Fruit fly (Drosophila melanogaster) whole organism, prepupa: ENCODE data around the gene RhoGAP18B.

Source experiments
- Blimp-1 ChIP-seq: fragments of 200-800 bp; sonication (Bioruptor generic); optimal IDR thresholded peaks from 3 replicates; lab custom pipeline; 2017; ENCODE audit warnings: missing biosample characterization, missing genetic modification characterization, mild to moderate bottlenecking, moderate library complexity, missing genetic modification reagents
- CG10631 ChIP-seq: fragments of 200-800 bp; sonication (Bioruptor generic); optimal IDR thresholded peaks from 2 replicates; lab custom pipeline; 2016; ENCODE audit warnings: missing biosample characterization, missing genetic modification characterization
- CG11762 ChIP-seq: fragments of 200-800 bp; sonication (Bioruptor generic); optimal IDR thresholded peaks from 3 replicates; lab custom pipeline; 2016; ENCODE audit warnings: missing biosample characterization, missing genetic modification characterization; ENCODE audit not compliant: insufficient read depth
- CG11902 ChIP-seq: fragments of 200-800 bp; sonication (Bioruptor generic); optimal IDR thresholded peaks from 3 replicates; lab custom pipeline; 2016; ENCODE audit warnings: missing biosample characterization, missing genetic modification characterization
- CG15336 ChIP-seq: fragments of 200-800 bp; sonication (Bioruptor generic); IDR thresholded peaks from 2 replicates; pipeline ENCODE4 v1.3.6; 2022; ENCODE audit warnings: missing biosample characterization, missing genetic modification characterization
- CG1621 ChIP-seq: fragments of 200-800 bp; sonication (Bioruptor generic); optimal IDR thresholded peaks from 3 replicates; lab custom pipeline; 2018; ENCODE audit warnings: missing biosample characterization, mild to moderate bottlenecking, missing genetic modification characterization
- CG16779 ChIP-seq: fragments of 200-800 bp; sonication (Bioruptor generic); optimal IDR thresholded peaks from 3 replicates; lab custom pipeline; 2017; ENCODE audit warnings: missing biosample characterization, mild to moderate bottlenecking, missing genetic modification characterization
- CG3032 ChIP-seq: fragments of 200-800 bp; optimal IDR thresholded peaks from 2 replicates; lab custom pipeline; 2019; ENCODE audit warnings: missing biosample characterization, mild to moderate bottlenecking, missing genetic modification characterization, moderate library complexity
- CG31627 ChIP-seq: fragments of 200-800 bp; sonication (Bioruptor generic); optimal IDR thresholded peaks from 3 replicates; lab custom pipeline; 2016; ENCODE audit warnings: missing biosample characterization, missing genetic modification characterization
- CG34406 ChIP-seq: fragments of 200-800 bp; sonication (Bioruptor generic); optimal IDR thresholded peaks from 3 replicates; lab custom pipeline; 2016; ENCODE audit warnings: missing biosample characterization, missing genetic modification characterization
- CG3919 ChIP-seq: fragments of 200-800 bp; sonication (Bioruptor generic); optimal IDR thresholded peaks from 3 replicates; lab custom pipeline; 2016; ENCODE audit warnings: missing biosample characterization, missing genetic modification characterization
- CG4318 ChIP-seq: fragments of 200-800 bp; sonication (Bioruptor generic); optimal IDR thresholded peaks from 3 replicates; lab custom pipeline; 2017; ENCODE audit warnings: missing biosample characterization, mild to moderate bottlenecking, missing genetic modification characterization
- CG6163 ChIP-seq: fragments of 200-800 bp; sonication (Bioruptor generic); IDR thresholded peaks from 3 replicates; pipeline ENCODE4 v1.3.6; 2022; ENCODE audit warnings: missing biosample characterization, missing genetic modification characterization
- CG6792 ChIP-seq: fragments of 200-800 bp; sonication (Bioruptor generic); optimal IDR thresholded peaks from 3 replicates; lab custom pipeline; 2016; ENCODE audit warnings: missing biosample characterization, missing genetic modification characterization
- CG6854 ChIP-seq: fragments of 200-800 bp; sonication (Bioruptor generic); optimal IDR thresholded peaks from 2 replicates; lab custom pipeline; 2017; ENCODE audit warnings: missing biosample characterization, mild to moderate bottlenecking, missing genetic modification characterization
- CG7368 ChIP-seq: fragments of 200-800 bp; sonication (Bioruptor generic); optimal IDR thresholded peaks from 3 replicates; lab custom pipeline; 2016; ENCODE audit warnings: missing biosample characterization, missing genetic modification characterization
- CG8119 ChIP-seq: fragments of 200-800 bp; sonication (Bioruptor generic); IDR thresholded peaks from 3 replicates; pipeline ENCODE4 v1.3.6; 2022; ENCODE audit warnings: missing biosample characterization, missing genetic modification characterization
- CG8319 ChIP-seq: fragments of 200-800 bp; sonication (Bioruptor generic); optimal IDR thresholded peaks from 3 replicates; lab custom pipeline; 2016; ENCODE audit warnings: missing biosample characterization, missing genetic modification characterization
- CG8632 ChIP-seq: fragments of 200-800 bp; sonication (Bioruptor generic); optimal IDR thresholded peaks from 3 replicates; lab custom pipeline; 2016; ENCODE audit warnings: missing biosample characterization, missing genetic modification characterization
- CG9139 ChIP-seq: fragments of 200-800 bp; sonication (Bioruptor generic); optimal IDR thresholded peaks from 3 replicates; lab custom pipeline; 2017; ENCODE audit warnings: missing biosample characterization, mild to moderate bottlenecking, missing genetic modification characterization
- Eip75B ChIP-seq: fragments of 200-800 bp; sonication (Bioruptor generic); optimal IDR thresholded peaks from 3 replicates; lab custom pipeline; 2016; ENCODE audit warnings: missing biosample characterization, missing genetic modification characterization
- Eip93F ChIP-seq: fragments of 200-800 bp; sonication (Bioruptor generic); optimal IDR thresholded peaks from 2 replicates; lab custom pipeline; 2016; ENCODE audit warnings: missing biosample characterization, mild to moderate bottlenecking, missing genetic modification characterization
- Ets96B ChIP-seq: fragments of 200-800 bp; optimal IDR thresholded peaks from 2 replicates; lab custom pipeline; 2019; ENCODE audit warnings: missing biosample characterization, mild to moderate bottlenecking, missing genetic modification characterization, moderate library complexity
- Hr39 ChIP-seq: fragments of 200-800 bp; sonication (Bioruptor generic); optimal IDR thresholded peaks from 2 replicates; lab custom pipeline; 2016; ENCODE audit warnings: missing biosample characterization, missing genetic modification characterization
- Hr4 ChIP-seq: fragments of 200-800 bp; sonication (Bioruptor generic); optimal IDR thresholded peaks from 3 replicates; lab custom pipeline; 2016; ENCODE audit warnings: missing biosample characterization, missing genetic modification characterization
- Lpt ChIP-seq: fragments of 200-800 bp; sonication (Bioruptor generic); optimal IDR thresholded peaks from 3 replicates; lab custom pipeline; 2016; ENCODE audit warnings: missing biosample characterization, missing genetic modification characterization
- Met ChIP-seq: fragments of 200-800 bp; sonication (Bioruptor generic); optimal IDR thresholded peaks from 3 replicates; lab custom pipeline; 2016; ENCODE audit warnings: missing biosample characterization, missing genetic modification characterization
- OdsH ChIP-seq: fragments of 200-800 bp; sonication (Bioruptor generic); optimal IDR thresholded peaks from 3 replicates; lab custom pipeline; 2016; ENCODE audit warnings: missing biosample characterization, missing genetic modification characterization
- Smox ChIP-seq: fragments of 200-800 bp; sonication (Bioruptor generic); optimal IDR thresholded peaks from 3 replicates; lab custom pipeline; 2016; ENCODE audit warnings: missing biosample characterization, missing genetic modification characterization
- Sox14 ChIP-seq: fragments of 200-800 bp; sonication (Bioruptor generic); optimal IDR thresholded peaks from 3 replicates; lab custom pipeline; 2016; ENCODE audit warnings: missing biosample characterization, missing genetic modification characterization
- Sox15 ChIP-seq: fragments of 200-800 bp; sonication (Bioruptor generic); optimal IDR thresholded peaks from 3 replicates; lab custom pipeline; 2016; ENCODE audit warnings: missing biosample characterization, missing genetic modification characterization
- acj6 ChIP-seq: fragments of 200-800 bp; sonication (Bioruptor generic); optimal IDR thresholded peaks from 3 replicates; lab custom pipeline; 2016; ENCODE audit warnings: missing biosample characterization, missing genetic modification characterization
- cyc ChIP-seq: fragments of 200-800 bp; sonication (Bioruptor generic); optimal IDR thresholded peaks from 3 replicates; lab custom pipeline; 2016; ENCODE audit warnings: missing biosample characterization, missing genetic modification characterization
- dac ChIP-seq: fragments of 200-800 bp; sonication (Bioruptor generic); optimal IDR thresholded peaks from 2 replicates; lab custom pipeline; 2017; ENCODE audit warnings: missing biosample characterization, mild to moderate bottlenecking, missing genetic modification characterization
- dsx ChIP-seq: fragments of 200-800 bp; optimal IDR thresholded peaks from 3 replicates; lab custom pipeline; 2019; ENCODE audit warnings: missing biosample characterization, mild to moderate bottlenecking, missing genetic modification characterization, moderate library complexity; ENCODE audit not compliant: poor library complexity, severe bottlenecking
- esn ChIP-seq: fragments of 200-800 bp; sonication (Bioruptor generic); optimal IDR thresholded peaks from 2 replicates; lab custom pipeline; 2016; ENCODE audit warnings: missing biosample characterization, mild to moderate bottlenecking, missing genetic modification characterization, moderate library complexity
- fd59A ChIP-seq: fragments of 200-800 bp; sonication (Bioruptor generic); optimal IDR thresholded peaks from 2 replicates; lab custom pipeline; 2017; ENCODE audit warnings: missing biosample characterization, mild to moderate bottlenecking, missing genetic modification characterization, missing genetic modification reagents
- fkh ChIP-seq: fragments of 200-800 bp; sonication (Bioruptor generic); optimal IDR thresholded peaks from 3 replicates; lab custom pipeline; 2017; ENCODE audit warnings: missing biosample characterization, mild to moderate bottlenecking, missing genetic modification characterization, moderate library complexity
- lz ChIP-seq: fragments of 200-800 bp; sonication (Bioruptor generic); optimal IDR thresholded peaks from 3 replicates; lab custom pipeline; 2016; ENCODE audit warnings: missing biosample characterization, missing genetic modification characterization
- pdm3 ChIP-seq: fragments of 200-800 bp; sonication (Bioruptor generic); optimal IDR thresholded peaks from 3 replicates; lab custom pipeline; 2016; ENCODE audit warnings: missing biosample characterization, missing genetic modification characterization
- salr ChIP-seq, 2 experiments: fragments of 200-800 bp; sonication (Bioruptor generic); optimal IDR thresholded peaks; 3 replicates each; lab custom pipeline; 2016 to 2018; ENCODE audit warnings: missing biosample characterization in 2 of 2, missing genetic modification characterization in 2 of 2, mild to moderate bottlenecking in 1 of 2
- spab ChIP-seq: fragments of 200-800 bp; sonication (Bioruptor generic); optimal IDR thresholded peaks from 2 replicates; lab custom pipeline; 2017; ENCODE audit warnings: missing biosample characterization, mild to moderate bottlenecking, missing genetic modification characterization, missing genetic modification reagents
- ss ChIP-seq, 2 experiments: fragments of 200-800 bp; sonication (Bioruptor generic); optimal IDR thresholded peaks; 2 replicates in 1 of 2; 3 replicates in 1 of 2; lab custom pipeline; 2017 to 2018; ENCODE audit warnings: mild to moderate bottlenecking in 2 of 2, missing biosample characterization in 2 of 2, missing genetic modification characterization in 2 of 2, moderate library complexity in 1 of 2
- svp ChIP-seq: fragments of 200-800 bp; sonication (Bioruptor generic); peaks from one replicate; lab custom pipeline; 2016; ENCODE audit warnings: missing biosample characterization, missing genetic modification characterization
- topi ChIP-seq: fragments of 200-800 bp; sonication (Bioruptor generic); optimal IDR thresholded peaks from 3 replicates; lab custom pipeline; 2016; ENCODE audit warnings: missing biosample characterization, missing genetic modification characterization
- vri ChIP-seq: fragments of 200-800 bp; sonication (Bioruptor generic); optimal IDR thresholded peaks from 3 replicates; lab custom pipeline; 2016; ENCODE audit warnings: missing biosample characterization, mild to moderate bottlenecking, missing genetic modification characterization

RhoGAP18B gene

dm6 chrX:19153288-19154130 is 13.4 kb downstream of the RhoGAP18B start (continued):
- TF ChIP-seq CG16779 (tag; lab: Kevin White, UChicago) (peak; percentile 52), Lpt (GFP tag; lab: Kevin White, UChicago) (no peak)

dm6 chrX:19152570-19153287 is 14.2 kb downstream of the RhoGAP18B start:
- TF ChIP-seq CG8319 (peak; percentile 71), dac (GFP tag; lab: Kevin White, UChicago) (peak; percentile 18), cyc (GFP tag; lab: Kevin White, UChicago) (peak; percentile 62), Sox14 (peak; percentile 58), CG4318 (GFP tag; lab: Kevin White, UChicago) (peak; percentile 65), CG9139 (GFP tag; lab: Kevin White, UChicago) (no peak), esn (peak; percentile 84), CG8119 (GFP tag; lab: Robert Waterston, UW) (peak; percentile 77), CG31627 (peak; percentile 77), Met (GFP tag; lab: Kevin White, UChicago) (peak; percentile 83), CG7368 (GFP tag; lab: Kevin White, UChicago) (peak; percentile 59), CG3919 (GFP tag; lab: Kevin White, UChicago) (peak; percentile 69), CG11902 (GFP tag; lab: Kevin White, UChicago) (peak; percentile 47), Lpt (GFP tag; lab: Kevin White, UChicago) (peak; percentile 32), Blimp-1 (peak; percentile 16), spab (GFP tag; lab: Kevin White, UChicago) (peak; percentile 48), Smox (GFP tag; lab: Kevin White, UChicago) (peak; percentile 81), CG1621 (tag; lab: Kevin White, UChicago) (peak; percentile 39), CG34406 (peak; percentile 80), Eip93F (peak; percentile 37), vri (peak; percentile 37), fd59A (GFP tag; lab: Kevin White, UChicago) (peak; percentile 29), CG8632 (GFP tag; lab: Kevin White, UChicago) (peak; percentile 72), OdsH (GFP tag; lab: Kevin White, UChicago) (peak; percentile 84), Sox15 (GFP tag; lab: Kevin White, UChicago) (peak; percentile 72), pdm3 (GFP tag; lab: Kevin White, UChicago) (peak; percentile 79), dsx (GFP tag; lab: Kevin White, UChicago) (no peak), fkh (no peak), CG10631 (GFP tag; lab: Kevin White, UChicago) (peak; percentile 66), svp (peak; percentile 98), salr (GFP tag; optimal IDR thresholded peaks at IDR 0.05; lab: Kevin White, UChicago) (peak in 1 of 2 experiments; percentile 62), CG11762 (GFP tag; lab: Kevin White, UChicago) (peak; percentile 58), Eip75B (GFP tag; lab: Kevin White, UChicago) (peak; percentile 60), topi (GFP tag; lab: Kevin White, UChicago) (peak; percentile 86), CG3032 (tag; lab: Kevin White, UChicago) (peak; percentile 52), Hr39 (peak; percentile 62), CG6854 (GFP tag; lab: Kevin White, UChicago) (no peak), Ets96B (tag; lab: Kevin White, UChicago) (peak; percentile 44), CG15336 (GFP tag; lab: Robert Waterston, UW) (peak; percentile 77), lz (GFP tag; lab: Kevin White, UChicago) (peak; percentile 79), CG6792 (GFP tag; lab: Kevin White, UChicago) (peak; percentile 76), acj6 (GFP tag; lab: Kevin White, UChicago) (peak; percentile 79), CG6163 (GFP tag; lab: Robert Waterston, UW) (peak; percentile 55; the same call in 2 of the 3 replicates), Hr4 (peak; percentile 76), ss (GFP tag; optimal IDR thresholded peaks at IDR 0.05; lab: Kevin White, UChicago) (peak in 1 of 2 experiments; percentile 49)
